Fruit fly (Drosophila melanogaster) whole organism, embryonic: ENCODE data around the gene Syx18.

ENCODE experiments used
- Awh ChIP-seq: fragments of 200-800 bp; sonication (Bioruptor generic); IDR thresholded peaks from 2 replicates; pipeline ENCODE4, ENCODE4 v1.3.6; 2022; ENCODE audit warnings: missing biosample characterization, missing genetic modification characterization
- CG10209 ChIP-seq: fragments of 200-800 bp; sonication (Bioruptor generic); optimal IDR thresholded peaks from 3 replicates; lab custom pipeline; 2017; ENCODE audit warnings: missing biosample characterization, mild to moderate bottlenecking, missing genetic modification characterization, missing genetic modification reagents
- CG11504 ChIP-seq: fragments of 200-800 bp; sonication (Bioruptor generic); optimal IDR thresholded peaks from 3 replicates; lab custom pipeline; 2019; ENCODE audit warnings: missing biosample characterization, mild to moderate bottlenecking, missing genetic modification characterization, moderate library complexity
- CG12659 ChIP-seq: fragments of 200-800 bp; sonication (Bioruptor generic); optimal IDR thresholded peaks from 3 replicates; lab custom pipeline; 2017; ENCODE audit warnings: mild to moderate bottlenecking, missing biosample characterization, missing genetic modification reagents, missing genetic modification characterization
- CG1603 ChIP-seq: fragments of 200-800 bp; sonication (Bioruptor generic); optimal IDR thresholded peaks from 2 replicates; lab custom pipeline; 2019; ENCODE audit warnings: missing biosample characterization, mild to moderate bottlenecking, missing genetic modification characterization, moderate library complexity
- CG17912 ChIP-seq: fragments of 200-800 bp; sonication (Bioruptor generic); optimal IDR thresholded peaks from 2 replicates; lab custom pipeline; 2018; ENCODE audit warnings: missing biosample characterization, mild to moderate bottlenecking, missing genetic modification characterization
- CG18599 ChIP-seq: fragments of 200-800 bp; sonication (Bioruptor generic); optimal IDR thresholded peaks from 3 replicates; lab custom pipeline; 2017; ENCODE audit warnings: missing biosample characterization, missing genetic modification characterization, mild to moderate bottlenecking, moderate library complexity, missing genetic modification reagents
- CG18764 ChIP-seq: fragments of 200-800 bp; sonication (Bioruptor generic); optimal IDR thresholded peaks from 3 replicates; lab custom pipeline; 2016; ENCODE audit warnings: missing biosample characterization, missing genetic modification characterization
- CG2678 ChIP-seq: fragments of 200-800 bp; sonication (Bioruptor generic); optimal IDR thresholded peaks from 3 replicates; lab custom pipeline; 2019; ENCODE audit warnings: missing biosample characterization, mild to moderate bottlenecking, missing genetic modification characterization, moderate library complexity
- CG2712 ChIP-seq: fragments of 200-800 bp; optimal IDR thresholded peaks from 3 replicates; lab custom pipeline; 2019; ENCODE audit warnings: missing biosample characterization, mild to moderate bottlenecking, missing genetic modification characterization, moderate library complexity
- CG31365 ChIP-seq: fragments of 200-800 bp; sonication (Bioruptor generic); optimal IDR thresholded peaks from 2 replicates; lab custom pipeline; 2018; ENCODE audit warnings: missing biosample characterization, mild to moderate bottlenecking, missing genetic modification characterization
- CG34376 ChIP-seq: fragments of 200-800 bp; sonication (Bioruptor generic); optimal IDR thresholded peaks from 2 replicates; lab custom pipeline; 2018; ENCODE audit warnings: missing biosample characterization, mild to moderate bottlenecking, missing genetic modification characterization
- CG3995 ChIP-seq: fragments of 200-800 bp; sonication (Bioruptor generic); optimal IDR thresholded peaks from 3 replicates; lab custom pipeline; 2016; ENCODE audit warnings: missing biosample characterization, missing genetic modification characterization
- CG6175 ChIP-seq: fragments of 200-800 bp; sonication (Bioruptor generic); IDR thresholded peaks from 3 replicates; pipeline ENCODE4 v1.3.6; 2022; ENCODE audit warnings: missing biosample characterization, missing genetic modification characterization
- CG7556 ChIP-seq: fragments of 200-800 bp; sonication (Bioruptor generic); optimal IDR thresholded peaks from 2 replicates; lab custom pipeline; 2017; ENCODE audit warnings: missing biosample characterization, mild to moderate bottlenecking, missing genetic modification characterization
- CG8924 ChIP-seq: fragments of 200-800 bp; optimal IDR thresholded peaks from 3 replicates; lab custom pipeline; 2019; ENCODE audit warnings: missing biosample characterization, mild to moderate bottlenecking, missing genetic modification characterization, moderate library complexity
- CG9609 ChIP-seq: fragments of 200-800 bp; sonication (Bioruptor generic); optimal IDR thresholded peaks from 3 replicates; lab custom pipeline; 2016; ENCODE audit warnings: missing biosample characterization, missing genetic modification characterization
- CG9876 ChIP-seq: fragments of 200-800 bp; sonication (Bioruptor generic); optimal IDR thresholded peaks from 2 replicates; lab custom pipeline; 2016; ENCODE audit warnings: missing biosample characterization, missing genetic modification characterization
- Chrac-16 ChIP-seq: fragments of 200-800 bp; sonication (Bioruptor generic); optimal IDR thresholded peaks from 3 replicates; lab custom pipeline; 2016; ENCODE audit warnings: missing biosample characterization, missing genetic modification characterization
- CoRest ChIP-seq: fragments of 200-800 bp; sonication (Bioruptor generic); optimal IDR thresholded peaks from 3 replicates; lab custom pipeline; 2018; ENCODE audit warnings: missing biosample characterization, mild to moderate bottlenecking, missing genetic modification characterization, moderate library complexity
- D ChIP-seq, 2 experiments: fragments of 200-800 bp in 1 of 2; fragments of >200 bp in 1 of 2; sonication (Bioruptor generic) in 1 of 2; optimal IDR thresholded peaks; 2 replicates in 1 of 2; 3 replicates in 1 of 2; lab custom pipeline; 2017; ENCODE audit warnings: mild to moderate bottlenecking in 1 of 2, missing biosample characterization in 1 of 2, missing genetic modification characterization in 1 of 2, missing genetic modification reagents in 1 of 2
- D19A ChIP-seq: fragments of 200-800 bp; optimal IDR thresholded peaks from 3 replicates; lab custom pipeline; 2019; ENCODE audit warnings: missing biosample characterization, mild to moderate bottlenecking, missing genetic modification characterization, moderate library complexity
- E2f1 ChIP-seq: fragments of 200-800 bp; sonication (Bioruptor generic); IDR thresholded peaks from 2 replicates; pipeline ENCODE4 v1.3.6; 2022; ENCODE audit warnings: missing biosample characterization, missing genetic modification characterization
- Fer1 ChIP-seq: fragments of 200-800 bp; sonication (Bioruptor generic); optimal IDR thresholded peaks from 2 replicates; lab custom pipeline; 2017; ENCODE audit warnings: missing biosample characterization, mild to moderate bottlenecking, missing genetic modification characterization
- Hmx ChIP-seq: fragments of 200-800 bp; sonication (Bioruptor generic); optimal IDR thresholded peaks from 2 replicates; lab custom pipeline; 2016; ENCODE audit warnings: missing biosample characterization, missing genetic modification characterization
- Hr51 ChIP-seq, 2 experiments: fragments of 200-800 bp; sonication (Bioruptor generic); optimal IDR thresholded peaks; 2 replicates in 1 of 2; 3 replicates in 1 of 2; lab custom pipeline; 2016 to 2018; ENCODE audit warnings: missing biosample characterization in 2 of 2, missing genetic modification characterization in 2 of 2, mild to moderate bottlenecking in 1 of 2, moderate library complexity in 1 of 2
- Hr78 ChIP-seq, 2 experiments: fragments of 200-800 bp in 1 of 2; fragments of >200 bp in 1 of 2; sonication (Bioruptor generic) in 1 of 2; optimal IDR thresholded peaks; 2 replicates each; lab custom pipeline; 2017 to 2019; ENCODE audit warnings: missing biosample characterization in 2 of 2, missing genetic modification characterization in 2 of 2, mild to moderate bottlenecking in 1 of 2, moderate library complexity in 1 of 2
- Med ChIP-seq: fragments of 200-800 bp; sonication (Bioruptor generic); peaks from one replicate; lab custom pipeline; 2016; ENCODE audit warnings: missing biosample characterization, missing genetic modification characterization, mild to moderate bottlenecking, inconsistent platforms, moderate library complexity
- PHDP ChIP-seq: fragments of 200-800 bp; sonication (Bioruptor generic); optimal IDR thresholded peaks from 3 replicates; lab custom pipeline; 2018; ENCODE audit warnings: missing biosample characterization, mild to moderate bottlenecking, missing genetic modification characterization, moderate library complexity
- Rfx ChIP-seq: fragments of 200-800 bp; sonication (Bioruptor generic); IDR thresholded peaks from 2 replicates; pipeline ENCODE4 v1.3.6; 2022; ENCODE audit warnings: missing biosample characterization, missing genetic modification characterization
- Sox100B ChIP-seq: fragments of 200-800 bp; sonication (Bioruptor generic); optimal IDR thresholded peaks from 3 replicates; lab custom pipeline; 2018; ENCODE audit warnings: missing biosample characterization, mild to moderate bottlenecking, missing genetic modification characterization
- bab2 ChIP-seq: fragments of 200-800 bp; sonication (Bioruptor generic); optimal IDR thresholded peaks from 2 replicates; lab custom pipeline; 2016; ENCODE audit warnings: missing biosample characterization, missing genetic modification characterization
- chif ChIP-seq, 2 experiments: fragments of 200-800 bp; sonication (Bioruptor generic); optimal IDR thresholded peaks; 3 replicates each; lab custom pipeline; 2016; ENCODE audit warnings: missing biosample characterization in 2 of 2, missing genetic modification characterization in 2 of 2
- chinmo ChIP-seq: fragments of 200-800 bp; sonication (Bioruptor generic); IDR thresholded peaks from 4 replicates; pipeline ENCODE4 v1.3.6; 2022; ENCODE audit warnings: missing biosample characterization, missing genetic modification characterization; ENCODE audit not compliant: partially characterized antibody
- ci ChIP-seq: fragments of 200-800 bp; sonication (Bioruptor generic); IDR thresholded peaks from 3 replicates; pipeline ENCODE4 v1.3.6; 2022; ENCODE audit warnings: missing biosample characterization, missing genetic modification characterization
- dpn ChIP-seq, 2 experiments: fragments of 200-800 bp; sonication (Bioruptor generic); optimal IDR thresholded peaks; 3 replicates each; lab custom pipeline; 2016; ENCODE audit warnings: missing biosample characterization in 2 of 2, missing genetic modification characterization in 2 of 2
- eve ChIP-seq, 2 experiments: fragments of >200 bp; optimal IDR thresholded peaks; 2 replicates each; lab custom pipeline; 2017; ENCODE audit warnings: missing biosample characterization in 2 of 2, missing genetic modification characterization in 2 of 2
- exex ChIP-seq: fragments of 200-800 bp; sonication (Bioruptor generic); optimal IDR thresholded peaks from 4 replicates; lab custom pipeline; 2018; ENCODE audit warnings: missing biosample characterization, mild to moderate bottlenecking, missing genetic modification characterization, moderate library complexity
- fd96Cb ChIP-seq: fragments of 200-800 bp; sonication (Bioruptor generic); optimal IDR thresholded peaks from 2 replicates; lab custom pipeline; 2018; ENCODE audit warnings: missing biosample characterization, mild to moderate bottlenecking, missing genetic modification characterization, moderate library complexity
- grn ChIP-seq: fragments of 200-800 bp; sonication (Bioruptor generic); optimal IDR thresholded peaks from 3 replicates; lab custom pipeline; 2017; ENCODE audit warnings: missing biosample characterization, missing genetic modification characterization
- lab ChIP-seq: fragments of 200-800 bp; sonication (Bioruptor generic); optimal IDR thresholded peaks from 3 replicates; lab custom pipeline; 2017; ENCODE audit warnings: missing biosample characterization, missing genetic modification characterization, mild to moderate bottlenecking, moderate library complexity, missing genetic modification reagents
- lmd ChIP-seq: fragments of 200-800 bp; sonication (Bioruptor generic); IDR thresholded peaks from 2 replicates; pipeline ENCODE4 v1.3.6; 2022; ENCODE audit warnings: missing biosample characterization, missing genetic modification characterization
- mirr ChIP-seq: fragments of 200-800 bp; sonication (Bioruptor generic); optimal IDR thresholded peaks from 3 replicates; lab custom pipeline; 2018; ENCODE audit warnings: missing biosample characterization, mild to moderate bottlenecking, missing genetic modification characterization
- org-1 ChIP-seq: fragments of 200-800 bp; sonication (Bioruptor generic); optimal IDR thresholded peaks from 2 replicates; lab custom pipeline; 2017; ENCODE audit warnings: missing biosample characterization, missing genetic modification characterization
- phol ChIP-seq: fragments of 200-800 bp; sonication (Bioruptor generic); optimal IDR thresholded peaks from 3 replicates; lab custom pipeline; 2018; ENCODE audit warnings: missing biosample characterization, mild to moderate bottlenecking, missing genetic modification characterization, moderate library complexity
- sens ChIP-seq: fragments of 200-800 bp; sonication (Bioruptor generic); peaks from one replicate; lab custom pipeline; 2016; ENCODE audit warnings: missing biosample characterization, missing genetic modification characterization
- so ChIP-seq: fragments of 200-800 bp; sonication (Bioruptor generic); IDR thresholded peaks from 3 replicates; pipeline ENCODE4 v1.3.6; 2022; ENCODE audit warnings: missing biosample characterization, missing genetic modification characterization
- sug ChIP-seq: fragments of 200-800 bp; optimal IDR thresholded peaks from 2 replicates; lab custom pipeline; 2019; ENCODE audit warnings: missing biosample characterization, mild to moderate bottlenecking, missing genetic modification characterization, moderate library complexity

Syx18 gene

dm6 chr3R:24598549-24599204 is 26.7 kb downstream of the Syx18 start (continued):
- TF ChIP-seq Chrac-16 (GFP tag; lab: Kevin White, UChicago): no peak
- no peak for TF ChIP-seq Hmx (GFP tag; lab: Kevin White, UChicago)
- TF ChIP-seq CG2712 (tag; lab: Kevin White, UChicago): peak; percentile 36
- peak; percentile 9 for TF ChIP-seq CG12659 (GFP tag; lab: Kevin White, UChicago)
- TF ChIP-seq CG9609 (GFP tag; lab: Kevin White, UChicago): peak; percentile 21
- peak; percentile 62 for TF ChIP-seq CG11504 (tag; lab: Kevin White, UChicago)
- TF ChIP-seq Awh (GFP tag; lab: Robert Waterston, UW): no peak
- TF ChIP-seq CoRest (tag; lab: Kevin White, UChicago): peak; percentile 13
- no peak for TF ChIP-seq CG3995 (GFP tag; lab: Kevin White, UChicago)
- TF ChIP-seq org-1 (GFP tag; lab: Kevin White, UChicago): peak; percentile 19
- TF ChIP-seq so (GFP tag; lab: Robert Waterston, UW): no peak
- TF ChIP-seq CG7556 (GFP tag; lab: Kevin White, UChicago): peak; percentile 32
- TF ChIP-seq bab2: peak; percentile 33
- peak in 1 of 2 experiments; percentile 19 for TF ChIP-seq chif (GFP tag; optimal IDR thresholded peaks at IDR 0.05; lab: Kevin White, UChicago)
- peak; percentile 1 for TF ChIP-seq CG8924 (tag; lab: Kevin White, UChicago)
- TF ChIP-seq CG17912 (GFP tag; lab: Kevin White, UChicago): no peak
- TF ChIP-seq lmd: peak; percentile 37; the same call in 1 of the 2 replicates
- no peak for TF ChIP-seq CG18764 (GFP tag; lab: Kevin White, UChicago)
- no peak for TF ChIP-seq CG1603 (tag; lab: Kevin White, UChicago)
- TF ChIP-seq CG18599: no peak
- TF ChIP-seq phol (tag; lab: Kevin White, UChicago): peak; percentile 46
- no peak for TF ChIP-seq D (optimal IDR thresholded peaks at IDR 0.05; lab: Kevin White, UChicago)
- peak; percentile 40 for TF ChIP-seq D (GFP tag; optimal IDR thresholded peaks at IDR 0.05; lab: Kevin White, UChicago)
- peak; percentile 17 for TF ChIP-seq CG2678
- no peak for TF ChIP-seq D19A
- TF ChIP-seq CG31365: no peak
- 0 out of 3 replicates have a peak, but pooled peaks have one; percentile 43 for TF ChIP-seq CG6175 (GFP tag; lab: Robert Waterston, UW)
- peak; percentile 9 for TF ChIP-seq PHDP (tag; lab: Kevin White, UChicago)
- TF ChIP-seq fd96Cb (tag; lab: Kevin White, UChicago): peak; percentile 1
- TF ChIP-seq E2f1 (GFP tag; lab: Robert Waterston, UW): 0 out of 2 replicates have a peak, but pooled peaks have one; percentile 13
- peak; percentile 2 for TF ChIP-seq CG10209 (GFP tag; lab: Kevin White, UChicago)
- TF ChIP-seq dpn (GFP tag; optimal IDR thresholded peaks at IDR 0.05; lab: Kevin White, UChicago): peak in 1 of 2 experiments; percentile 27
- TF ChIP-seq sens (GFP tag; lab: Kevin White, UChicago): peak; percentile 80
- TF ChIP-seq Hr51 (GFP tag; optimal IDR thresholded peaks at IDR 0.05; lab: Kevin White, UChicago): peak in 1 of 2 experiments; percentile 48
- peak; percentile 21 for TF ChIP-seq Fer1

- TF ChIP-seq CG34376 (GFP tag; lab: Kevin White, UChicago) (peak; percentile 59), eve (GFP tag; optimal IDR thresholded peaks at IDR 0.05; lab: Kevin White, UChicago) (peak in 1 of 2 experiments; percentile 71), Sox100B (no peak), mirr (GFP tag; lab: Kevin White, UChicago) (peak; percentile 45), chinmo (GFP tag; lab: Robert Waterston, UW) (0 out of 4 replicates have a peak, but pooled peaks have one; percentile 48), ci (GFP tag; lab: Robert Waterston, UW) (0 out of 3 replicates have a peak, but pooled peaks have one; percentile 10), sug (tag; lab: Kevin White, UChicago) (peak; percentile 70), Hr78 (GFP tag; optimal IDR thresholded peaks at IDR 0.05; lab: Kevin White, UChicago) (peak in 1 of 2 experiments; percentile 65), Med (GFP tag; lab: Kevin White, UChicago) (peak; percentile 38), lab (GFP tag; lab: Kevin White, UChicago) (peak; percentile 6), Rfx (GFP tag; lab: Robert Waterston, UW) (no peak), D (optimal IDR thresholded peaks at IDR 0.05; lab: Kevin White, UChicago) (no peak), D (GFP tag; optimal IDR thresholded peaks at IDR 0.05; lab: Kevin White, UChicago) (peak; percentile 23), exex (tag; lab: Kevin White, UChicago) (peak; percentile 92), CG9876 (no peak), grn (peak; percentile 58)
- TF ChIP-seq, all 482 proteins: peak for 12
Measured at dm6 chr3R:24596881-24597280, 28.5 kb downstream of the Syx18 start.
